Fruit fly (Drosophila melanogaster) whole organism, embryonic: ENCODE results near the gene CG44271.

Experiments
- Abd-B ChIP-seq: fragments of 200-800 bp; sonication (Bioruptor generic); optimal IDR thresholded peaks from 2 replicates; lab custom pipeline; 2018; ENCODE audit warnings: missing biosample characterization, mild to moderate bottlenecking, missing genetic modification characterization, moderate library complexity
- Aef1 ChIP-seq: fragments of 200-800 bp; sonication (Bioruptor generic); IDR thresholded peaks from 3 replicates; pipeline ENCODE4 v1.3.6; 2022; ENCODE audit warnings: missing biosample characterization, missing genetic modification characterization
- Atf-2 ChIP-seq: fragments of 200-800 bp; sonication (Bioruptor generic); optimal IDR thresholded peaks from 2 replicates; lab custom pipeline; 2016; ENCODE audit warnings: missing biosample characterization, missing genetic modification characterization
- CG10565 ChIP-seq: fragments of 200-800 bp; sonication (Bioruptor generic); optimal IDR thresholded peaks from 3 replicates; lab custom pipeline; 2016; ENCODE audit warnings: missing biosample characterization, mild to moderate bottlenecking, missing genetic modification characterization
- CG11398 ChIP-seq: fragments of 200-800 bp; sonication (Bioruptor generic); optimal IDR thresholded peaks from 2 replicates; lab custom pipeline; 2016; ENCODE audit warnings: missing biosample characterization, missing genetic modification characterization
- CG11504 ChIP-seq: fragments of 200-800 bp; sonication (Bioruptor generic); optimal IDR thresholded peaks from 3 replicates; lab custom pipeline; 2019; ENCODE audit warnings: missing biosample characterization, mild to moderate bottlenecking, missing genetic modification characterization, moderate library complexity
- CG11696 ChIP-seq: fragments of 200-800 bp; sonication (Bioruptor generic); IDR thresholded peaks from 2 replicates; pipeline ENCODE4 v1.3.6; 2022; ENCODE audit warnings: missing biosample characterization, missing genetic modification characterization
- CG12391 ChIP-seq: fragments of 200-800 bp; sonication (Bioruptor generic); optimal IDR thresholded peaks from 3 replicates; lab custom pipeline; 2018; ENCODE audit warnings: missing biosample characterization, mild to moderate bottlenecking, missing genetic modification characterization, moderate library complexity
- CG13287 ChIP-seq: fragments of 200-800 bp; sonication (Bioruptor generic); IDR thresholded peaks from 2 replicates; pipeline ENCODE4 v1.3.6; 2022; ENCODE audit warnings: missing biosample characterization, missing genetic modification characterization; ENCODE audit not compliant: partially characterized antibody
- CG14667 ChIP-seq: fragments of 200-800 bp; sonication (Bioruptor generic); IDR thresholded peaks from 2 replicates; pipeline ENCODE4 v1.3.6; 2022; ENCODE audit warnings: missing biosample characterization, missing genetic modification characterization
- CG14710 ChIP-seq: fragments of 200-800 bp; sonication (Bioruptor generic); optimal IDR thresholded peaks from 3 replicates; lab custom pipeline; 2019; ENCODE audit warnings: missing biosample characterization, mild to moderate bottlenecking, missing genetic modification characterization, moderate library complexity
- CG1603 ChIP-seq: fragments of 200-800 bp; sonication (Bioruptor generic); optimal IDR thresholded peaks from 2 replicates; lab custom pipeline; 2019; ENCODE audit warnings: missing biosample characterization, mild to moderate bottlenecking, missing genetic modification characterization, moderate library complexity
- CG16863 ChIP-seq: fragments of 200-800 bp; sonication (Bioruptor generic); optimal IDR thresholded peaks from 3 replicates; lab custom pipeline; 2016; ENCODE audit warnings: missing biosample characterization, missing genetic modification characterization
- CG17359 ChIP-seq: fragments of 200-800 bp; sonication (Bioruptor generic); optimal IDR thresholded peaks from 3 replicates; lab custom pipeline; 2018; ENCODE audit warnings: missing biosample characterization, mild to moderate bottlenecking, missing genetic modification characterization, moderate library complexity
- CG1832 ChIP-seq: fragments of 200-800 bp; sonication (Bioruptor generic); optimal IDR thresholded peaks from 2 replicates; lab custom pipeline; 2017; ENCODE audit warnings: missing biosample characterization, mild to moderate bottlenecking, missing genetic modification characterization, inconsistent platforms
- CG2712 ChIP-seq: fragments of 200-800 bp; optimal IDR thresholded peaks from 3 replicates; lab custom pipeline; 2019; ENCODE audit warnings: missing biosample characterization, mild to moderate bottlenecking, missing genetic modification characterization, moderate library complexity
- CG31441 ChIP-seq: fragments of 200-800 bp; sonication (Bioruptor generic); IDR thresholded peaks from 2 replicates; pipeline ENCODE4 v1.3.6; 2022; ENCODE audit warnings: missing biosample characterization, missing genetic modification characterization
- CG32767 ChIP-seq: fragments of 200-800 bp; sonication (Bioruptor generic); IDR thresholded peaks from 2 replicates; pipeline ENCODE4 v1.3.6; 2022; ENCODE audit warnings: missing biosample characterization, missing genetic modification characterization
- CG33213 ChIP-seq: fragments of 200-800 bp; sonication (Bioruptor generic); optimal IDR thresholded peaks from 3 replicates; lab custom pipeline; 2016; ENCODE audit warnings: missing biosample characterization, missing genetic modification characterization
- CG34376 ChIP-seq: fragments of 200-800 bp; sonication (Bioruptor generic); optimal IDR thresholded peaks from 2 replicates; lab custom pipeline; 2018; ENCODE audit warnings: missing biosample characterization, mild to moderate bottlenecking, missing genetic modification characterization
- CG5245 ChIP-seq: fragments of 200-800 bp; sonication (Bioruptor generic); optimal IDR thresholded peaks from 3 replicates; lab custom pipeline; 2016; ENCODE audit warnings: missing biosample characterization, missing genetic modification characterization
- CG6683 ChIP-seq: fragments of 200-800 bp; sonication (Bioruptor generic); optimal IDR thresholded peaks from 2 replicates; lab custom pipeline; 2017; ENCODE audit warnings: missing biosample characterization, mild to moderate bottlenecking, missing genetic modification characterization, missing genetic modification reagents
- CG7357 ChIP-seq: fragments of 200-800 bp; sonication (Bioruptor generic); IDR thresholded peaks from 3 replicates; pipeline ENCODE4 v1.3.6; 2022; ENCODE audit warnings: missing biosample characterization, missing genetic modification characterization
- CG8359 ChIP-seq: fragments of 200-800 bp; sonication (Bioruptor generic); optimal IDR thresholded peaks from 2 replicates; lab custom pipeline; 2017; ENCODE audit warnings: missing biosample characterization, mild to moderate bottlenecking, missing genetic modification characterization, borderline replicate concordance
- CG8478 ChIP-seq: fragments of >200 bp; optimal IDR thresholded peaks from 2 replicates; lab custom pipeline; 2018
- CG9797 ChIP-seq: fragments of 200-800 bp; sonication (Bioruptor generic); optimal IDR thresholded peaks from 3 replicates; lab custom pipeline; 2018; ENCODE audit warnings: missing biosample characterization, mild to moderate bottlenecking, missing genetic modification characterization
- HmgZ ChIP-seq: fragments of 200-800 bp; sonication (Bioruptor generic); optimal IDR thresholded peaks from 2 replicates; lab custom pipeline; 2018; ENCODE audit warnings: missing biosample characterization, mild to moderate bottlenecking, missing genetic modification characterization
- Lpt ChIP-seq: fragments of >200 bp; optimal IDR thresholded peaks from 2 replicates; lab custom pipeline; 2018; ENCODE audit warnings: missing biosample characterization, missing genetic modification characterization
- Med ChIP-seq: fragments of 200-800 bp; sonication (Bioruptor generic); peaks from one replicate; lab custom pipeline; 2016; ENCODE audit warnings: missing biosample characterization, missing genetic modification characterization, mild to moderate bottlenecking, inconsistent platforms, moderate library complexity
- Mrtf ChIP-seq: fragments of 200-800 bp; sonication (Bioruptor generic); IDR thresholded peaks from 3 replicates; pipeline ENCODE4 v1.3.6; 2022; ENCODE audit warnings: missing biosample characterization, missing genetic modification characterization
- Rx ChIP-seq: fragments of 200-800 bp; sonication (Bioruptor generic); IDR thresholded peaks from 2 replicates; pipeline ENCODE4 v1.3.6; 2022; ENCODE audit warnings: missing biosample characterization, missing genetic modification characterization
- Six4 ChIP-seq: fragments of 200-800 bp; sonication (Bioruptor generic); optimal IDR thresholded peaks from 2 replicates; lab custom pipeline; 2016; ENCODE audit warnings: missing biosample characterization, missing genetic modification characterization
- al ChIP-seq: fragments of 200-800 bp; sonication (Bioruptor generic); IDR thresholded peaks from 2 replicates; pipeline ENCODE4 v1.3.6; 2022; ENCODE audit warnings: missing biosample characterization, missing genetic modification characterization
- ap ChIP-seq: fragments of 200-800 bp; sonication (Bioruptor generic); IDR thresholded peaks from 2 replicates; pipeline ENCODE4 v1.3.6; 2022; ENCODE audit warnings: missing biosample characterization, missing genetic modification characterization
- dati ChIP-seq: fragments of 200-800 bp; sonication (Bioruptor generic); IDR thresholded peaks from 2 replicates; pipeline ENCODE4 v1.3.6; 2022; ENCODE audit warnings: missing biosample characterization, missing genetic modification characterization
- ems ChIP-seq: fragments of 200-800 bp; sonication (Bioruptor generic); optimal IDR thresholded peaks from 3 replicates; lab custom pipeline; 2016; ENCODE audit warnings: missing biosample characterization, missing genetic modification characterization
- esg ChIP-seq: fragments of 200-800 bp; sonication (Bioruptor generic); conservative IDR thresholded peaks from 2 replicates; pipeline ENCODE4 v1.3.6; 2022; ENCODE audit warnings: missing biosample characterization, missing genetic modification characterization
- fd96Cb ChIP-seq: fragments of 200-800 bp; sonication (Bioruptor generic); optimal IDR thresholded peaks from 2 replicates; lab custom pipeline; 2018; ENCODE audit warnings: missing biosample characterization, mild to moderate bottlenecking, missing genetic modification characterization, moderate library complexity
- fu2 ChIP-seq: fragments of 200-800 bp; sonication (Bioruptor generic); optimal IDR thresholded peaks from 2 replicates; lab custom pipeline; 2016; ENCODE audit warnings: missing biosample characterization, missing genetic modification characterization
- gsb ChIP-seq: fragments of 200-800 bp; sonication (Bioruptor generic); IDR thresholded peaks from 2 replicates; pipeline ENCODE4 v1.3.6; 2022; ENCODE audit warnings: missing biosample characterization, missing genetic modification characterization
- jumu ChIP-seq: fragments of 200-800 bp; sonication (Bioruptor generic); optimal IDR thresholded peaks from 3 replicates; lab custom pipeline; 2016; ENCODE audit warnings: missing biosample characterization, missing genetic modification characterization
- lbe ChIP-seq: fragments of 200-800 bp; sonication (Bioruptor generic); optimal IDR thresholded peaks from 2 replicates; lab custom pipeline; 2016; ENCODE audit warnings: missing biosample characterization, mild to moderate bottlenecking, missing genetic modification characterization
- phol ChIP-seq: fragments of 200-800 bp; sonication (Bioruptor generic); optimal IDR thresholded peaks from 3 replicates; lab custom pipeline; 2018; ENCODE audit warnings: missing biosample characterization, mild to moderate bottlenecking, missing genetic modification characterization, moderate library complexity
- repo ChIP-seq: fragments of 200-800 bp; sonication (Bioruptor generic); optimal IDR thresholded peaks from 2 replicates; lab custom pipeline; 2016; ENCODE audit warnings: missing biosample characterization, missing genetic modification characterization
- sens ChIP-seq: fragments of 200-800 bp; sonication (Bioruptor generic); peaks from one replicate; lab custom pipeline; 2016; ENCODE audit warnings: missing biosample characterization, missing genetic modification characterization
- seq ChIP-seq: fragments of 200-800 bp; sonication (Bioruptor generic); IDR thresholded peaks from 2 replicates; pipeline ENCODE4 v1.3.6; 2022; ENCODE audit warnings: missing biosample characterization, missing genetic modification characterization
- tin ChIP-seq: fragments of 200-800 bp; sonication (Bioruptor generic); optimal IDR thresholded peaks from 3 replicates; lab custom pipeline; 2016; ENCODE audit warnings: missing biosample characterization, missing genetic modification characterization
- trem ChIP-seq: fragments of 200-800 bp; optimal IDR thresholded peaks from 3 replicates; lab custom pipeline; 2019; ENCODE audit warnings: missing biosample characterization, mild to moderate bottlenecking, missing genetic modification characterization, moderate library complexity
- tx ChIP-seq: fragments of 200-800 bp; sonication (Bioruptor generic); optimal IDR thresholded peaks from 2 replicates; lab custom pipeline; 2016; ENCODE audit warnings: missing biosample characterization, missing genetic modification characterization
- unpg ChIP-seq: fragments of 200-800 bp; sonication (Bioruptor generic); optimal IDR thresholded peaks from 3 replicates; lab custom pipeline; 2018; ENCODE audit warnings: missing biosample characterization, mild to moderate bottlenecking, missing genetic modification characterization, moderate library complexity
- zen2 ChIP-seq: fragments of 200-800 bp; sonication (Bioruptor generic); IDR thresholded peaks from 3 replicates; pipeline ENCODE4 v1.3.6; 2022; ENCODE audit warnings: missing biosample characterization, missing genetic modification characterization; ENCODE audit not compliant: partially characterized antibody

The CG44271 gene

DNA sequence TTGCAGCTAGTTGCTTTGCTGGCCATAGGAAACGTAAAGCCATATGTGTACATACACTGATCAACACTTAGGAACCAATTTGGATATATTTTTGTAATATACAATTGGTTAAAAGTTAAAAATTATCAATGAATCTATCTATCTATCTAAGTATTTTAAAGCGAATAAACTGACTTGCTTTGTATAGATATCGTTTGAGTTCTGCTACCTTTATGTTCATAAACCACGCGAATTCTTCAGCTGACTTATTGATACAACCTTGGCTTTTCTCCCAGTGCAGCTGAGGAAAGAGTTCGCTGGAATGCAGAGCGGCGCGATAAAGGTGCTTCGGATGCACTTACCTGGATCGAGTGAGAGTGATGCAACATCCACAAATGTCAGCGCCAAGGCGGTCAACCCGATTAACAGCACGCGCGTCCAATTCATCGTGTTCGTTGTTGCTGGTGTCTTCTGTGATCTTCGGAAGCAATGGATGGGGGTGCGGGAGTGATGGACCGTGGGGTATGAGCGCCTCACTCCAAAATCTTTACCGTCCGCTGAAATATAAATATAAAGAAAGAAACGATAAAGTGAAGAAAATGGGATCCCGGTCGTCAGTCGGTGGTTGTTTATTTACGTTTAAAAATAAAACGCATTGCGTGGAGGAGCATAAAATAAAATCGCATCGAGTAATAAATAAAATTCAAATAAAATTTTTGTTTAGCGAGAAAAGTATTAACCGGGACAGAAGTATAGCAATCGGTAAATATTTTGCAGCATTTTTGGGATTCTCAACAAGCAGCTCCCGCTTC lies 46.1 kb downstream of the CG44271 start (continued):
- TF ChIP-seq al (GFP tag; lab: Robert Waterston, UW), result no peak
- TF ChIP-seq dati, result no peak
- TF ChIP-seq Mrtf, result no peak
- peak; percentile 44 for TF ChIP-seq CG2712 (tag; lab: Kevin White, UChicago)
- no peak for TF ChIP-seq ems (GFP tag; lab: Kevin White, UChicago)
- no peak for TF ChIP-seq Six4 (GFP tag; lab: Kevin White, UChicago)
- TF ChIP-seq Atf-2 (GFP tag; lab: Kevin White, UChicago), result no peak
- no peak for TF ChIP-seq CG6683 (GFP tag; lab: Kevin White, UChicago)
- TF ChIP-seq trem (tag; lab: Kevin White, UChicago), result no peak
- TF ChIP-seq seq (GFP tag; lab: Robert Waterston, UW), result no peak
- TF ChIP-seq CG12391, result peak; percentile 15
- no peak for TF ChIP-seq Abd-B (GFP tag; lab: Kevin White, UChicago)
- no peak for TF ChIP-seq ap (GFP tag; lab: Robert Waterston, UW)
- peak; percentile 33 for TF ChIP-seq phol (tag; lab: Kevin White, UChicago)
- TF ChIP-seq CG14667 (GFP tag; lab: Robert Waterston, UW), result no peak
- TF ChIP-seq zen2, result no peak
- TF ChIP-seq esg (GFP tag; lab: Robert Waterston, UW), result no peak
- TF ChIP-seq lbe, result no peak
- TF ChIP-seq CG1603, result peak; percentile 50
- no peak for TF ChIP-seq CG34376 (GFP tag; lab: Kevin White, UChicago)
- TF ChIP-seq CG16863 (GFP tag; lab: Kevin White, UChicago), result no peak
- TF ChIP-seq CG8359, result peak; percentile 27
- TF ChIP-seq CG7357 (GFP tag; lab: Robert Waterston, UW), result no peak
- no peak for TF ChIP-seq tx (GFP tag; lab: Kevin White, UChicago)
- no peak for TF ChIP-seq tin (GFP tag; lab: Kevin White, UChicago)
- peak; percentile 31 for TF ChIP-seq CG17359 (tag; lab: Kevin White, UChicago)
- 0 out of 2 replicates have a peak, but pooled peaks have one; percentile 14 for TF ChIP-seq Rx (GFP tag; lab: Robert Waterston, UW)
- no peak for TF ChIP-seq CG8478 (lab: Kevin White, UChicago)
- TF ChIP-seq CG13287 (GFP tag; lab: Robert Waterston, UW), result no peak
- no peak for TF ChIP-seq CG5245
- TF ChIP-seq CG33213 (GFP tag; lab: Kevin White, UChicago), result no peak
- no peak for TF ChIP-seq CG14710 (tag; lab: Kevin White, UChicago)
- no peak for TF ChIP-seq gsb
- TF ChIP-seq jumu, result no peak
- TF ChIP-seq fd96Cb (tag; lab: Kevin White, UChicago), result peak; percentile 2
- TF ChIP-seq Med (GFP tag; lab: Kevin White, UChicago), result peak; percentile 26
- no peak for TF ChIP-seq CG1832 (GFP tag; lab: Kevin White, UChicago)
- TF ChIP-seq unpg (GFP tag; lab: Kevin White, UChicago), result no peak
- TF ChIP-seq fu2, result no peak
- no peak for TF ChIP-seq CG9797 (GFP tag; lab: Kevin White, UChicago)
- TF ChIP-seq sens (GFP tag; lab: Kevin White, UChicago), result peak; percentile 59
- TF ChIP-seq CG11504, result peak; percentile 25
- TF ChIP-seq Aef1 (GFP tag; lab: Robert Waterston, UW), result no peak
- TF ChIP-seq CG31441 (GFP tag; lab: Robert Waterston, UW), result 0 out of 2 replicates have a peak, but pooled peaks have one; percentile 14
- no peak for TF ChIP-seq CG10565
- no peak for TF ChIP-seq CG11696 (GFP tag; lab: Robert Waterston, UW)
- no peak for TF ChIP-seq CG32767
- no peak for TF ChIP-seq HmgZ (tag; lab: Kevin White, UChicago)
- no peak for TF ChIP-seq CG11398 (GFP tag; lab: Kevin White, UChicago)
- no peak for TF ChIP-seq Lpt (GFP tag; lab: Kevin White, UChicago)
- no peak for TF ChIP-seq repo (GFP tag; lab: Kevin White, UChicago)
